Worm (Caenorhabditis elegans): Measurements from ENCODE around the gene pks-1.
A peak's percentile ranks its signal among the peaks of the same experiment; 100 is the strongest.

- TF ChIP-seq efl-1 (optimal IDR thresholded peaks at IDR 0.05) (no peak), efl-1 (GFP tag; optimal IDR thresholded peaks at IDR 0.05 in 1 of 2) (no peak), nhr-11 (tag; optimal IDR thresholded peaks at IDR 0.05) (no peak), vab-15 (tag; optimal IDR thresholded peaks at IDR 0.05) (no peak), ama-1 (optimal IDR thresholded peaks at IDR 0.05) (no peak), zag-1 (tag; optimal IDR thresholded peaks at IDR 0.05) (no peak), ztf-4 (tag; optimal IDR thresholded peaks at IDR 0.05) (no peak), swsn-7 (tag; optimal IDR thresholded peaks at IDR 0.05) (no peak), aha-1 (tag; optimal IDR thresholded peaks at IDR 0.05) (no peak), nhr-84 (tag; optimal IDR thresholded peaks at IDR 0.05) (no peak), isw-1 (GFP tag; IDR thresholded peaks at IDR 0.05) (no peak), lin-35 (GFP tag; optimal IDR thresholded peaks at IDR 0.05) (peak in 1 of 2 experiments; percentile 39), unc-30 (tag; optimal IDR thresholded peaks at IDR 0.05) (no peak), C04F5.9 (tag; optimal IDR thresholded peaks at IDR 0.05) (no peak), nhr-71 (tag; optimal IDR thresholded peaks at IDR 0.05) (peak; percentile 71)
Observed at ce11 chrX:5467308-5467707, 53.7 kb downstream of the pks-1 start.

Data from whole organism, L1 larva.